Worm (Caenorhabditis elegans): ENCODE data around the gene F37A4.5.

F37A4.5 gene

ce11 chrIII:6752612-6753011 lies 40.9 kb downstream of the F37A4.5 start:
- TF ChIP-seq mep-1 (tag; optimal IDR thresholded peaks at IDR 0.05): no peak
- TF ChIP-seq snpc-4 (tag; optimal IDR thresholded peaks at IDR 0.05): no peak
- TF ChIP-seq unc-120 (tag; optimal IDR thresholded peaks at IDR 0.05; ENCODE audit: poor library complexity, severe bottlenecking): no peak
- no peak for TF ChIP-seq cnd-1 (tag; optimal IDR thresholded peaks at IDR 0.05)
- no peak for TF ChIP-seq elt-3 (tag; optimal IDR thresholded peaks at IDR 0.05)
- TF ChIP-seq tbx-8 (GFP tag; optimal IDR thresholded peaks at IDR 0.05): no peak
- TF ChIP-seq nhr-76 (tag; optimal IDR thresholded peaks at IDR 0.05): no peak
- no peak for TF ChIP-seq lin-13 (tag; optimal IDR thresholded peaks at IDR 0.05)
- no peak for TF ChIP-seq ceh-39 (tag; optimal IDR thresholded peaks at IDR 0.05)
- TF ChIP-seq ceh-43 (GFP tag; optimal IDR thresholded peaks at IDR 0.05): no peak
- no peak for TF ChIP-seq flh-1 (GFP tag; optimal IDR thresholded peaks at IDR 0.05)

ce11 chrIII:6756769-6757168 lies 45.1 kb downstream of the F37A4.5 start:
- TF ChIP-seq lsy-2 (tag; optimal IDR thresholded peaks at IDR 0.05): no peak
- TF ChIP-seq nhr-76 (tag; optimal IDR thresholded peaks at IDR 0.05): no peak
- TF ChIP-seq mep-1 (tag; optimal IDR thresholded peaks at IDR 0.05): no peak
- TF ChIP-seq mab-5 (tag; optimal IDR thresholded peaks at IDR 0.05): no peak
- TF ChIP-seq bed-3 (GFP tag; optimal IDR thresholded peaks at IDR 0.05): no peak
- TF ChIP-seq ztf-11 (tag; optimal IDR thresholded peaks at IDR 0.05): no peak
- no peak for TF ChIP-seq mls-2 (tag; optimal IDR thresholded peaks at IDR 0.05)
- no peak for TF ChIP-seq nhr-2 (tag; optimal IDR thresholded peaks at IDR 0.05)
- no peak for TF ChIP-seq ceh-83 (GFP tag; optimal IDR thresholded peaks at IDR 0.05)
- no peak for TF ChIP-seq elt-1 (tag; optimal IDR thresholded peaks at IDR 0.05; ENCODE audit: borderline replicate concordance, insufficient read depth)
- no peak for TF ChIP-seq zip-8 (tag; optimal IDR thresholded peaks at IDR 0.05)
- no peak for TF ChIP-seq elt-3 (tag; optimal IDR thresholded peaks at IDR 0.05)
- TF ChIP-seq drap-1 (GFP tag; optimal IDR thresholded peaks at IDR 0.05): no peak
- TF ChIP-seq unc-39 (tag; optimal IDR thresholded peaks at IDR 0.05): no peak
- TF ChIP-seq pha-4 (tag; optimal IDR thresholded peaks at IDR 0.05): no peak
